Worm (Caenorhabditis elegans) whole organism, late embryonic: ENCODE measurements around the gene ZK105.5.

ENCODE experiments used
- ahr-1 ChIP-seq: sonication (generic microtip); optimal IDR thresholded peaks from 2 replicates; lab custom pipeline; 2016; ENCODE audit warnings: missing genetic modification characterization, missing compliant biosample characterization
- dmd-4 ChIP-seq: sonication (generic microtip); optimal IDR thresholded peaks from 2 replicates; lab custom pipeline; 2016; ENCODE audit warnings: borderline replicate concordance, missing genetic modification characterization, missing compliant biosample characterization
- fkh-6 ChIP-seq: sonication (generic microtip); optimal IDR thresholded peaks from 2 replicates; lab custom pipeline; 2016; ENCODE audit warnings: missing genetic modification characterization, missing compliant biosample characterization
- nfya-1 ChIP-seq: sonication (generic microtip); optimal IDR thresholded peaks from 2 replicates; lab custom pipeline; 2017; ENCODE audit warnings: missing genetic modification characterization, mild to moderate bottlenecking, missing compliant biosample characterization, antibody characterized with exemption, moderate library complexity
- pat-9 ChIP-seq: fragments of 200-800 bp; sonication (Bioruptor generic); optimal IDR thresholded peaks from 2 replicates; lab custom pipeline; 2018; ENCODE audit warnings: mild to moderate bottlenecking, missing genetic modification characterization, moderate library complexity, missing compliant biosample characterization
- pqm-1 ChIP-seq: sonication (generic microtip); optimal IDR thresholded peaks from 2 replicates; lab custom pipeline; 2016; ENCODE audit warnings: missing genetic modification characterization, missing compliant biosample characterization
- ref-2 ChIP-seq: sonication (generic microtip); optimal IDR thresholded peaks from 2 replicates; lab custom pipeline; 2016; ENCODE audit warnings: missing genetic modification characterization, missing compliant biosample characterization

The ZK105.5 gene

ce11 chrV:7667940-7668339, 49.6 kb downstream of the ZK105.5 start, which contains the start of gene C12D5.5:
Gene C12D5.5 (plus strand): TSS chrV:7668240.
- TF ChIP-seq pqm-1 (tag; lab: Kevin White, UChicago) (no peak), nfya-1 (tag; lab: Kevin White, UChicago) (no peak), ahr-1 (tag; lab: Kevin White, UChicago) (no peak), dmd-4 (tag; lab: Kevin White, UChicago) (no peak), fkh-6 (tag; lab: Kevin White, UChicago) (no peak), ref-2 (no peak), pat-9 (no peak)
